Fruit fly (Drosophila melanogaster): Measurements from ENCODE around the gene CG11438.

CG11438 gene

DNA sequence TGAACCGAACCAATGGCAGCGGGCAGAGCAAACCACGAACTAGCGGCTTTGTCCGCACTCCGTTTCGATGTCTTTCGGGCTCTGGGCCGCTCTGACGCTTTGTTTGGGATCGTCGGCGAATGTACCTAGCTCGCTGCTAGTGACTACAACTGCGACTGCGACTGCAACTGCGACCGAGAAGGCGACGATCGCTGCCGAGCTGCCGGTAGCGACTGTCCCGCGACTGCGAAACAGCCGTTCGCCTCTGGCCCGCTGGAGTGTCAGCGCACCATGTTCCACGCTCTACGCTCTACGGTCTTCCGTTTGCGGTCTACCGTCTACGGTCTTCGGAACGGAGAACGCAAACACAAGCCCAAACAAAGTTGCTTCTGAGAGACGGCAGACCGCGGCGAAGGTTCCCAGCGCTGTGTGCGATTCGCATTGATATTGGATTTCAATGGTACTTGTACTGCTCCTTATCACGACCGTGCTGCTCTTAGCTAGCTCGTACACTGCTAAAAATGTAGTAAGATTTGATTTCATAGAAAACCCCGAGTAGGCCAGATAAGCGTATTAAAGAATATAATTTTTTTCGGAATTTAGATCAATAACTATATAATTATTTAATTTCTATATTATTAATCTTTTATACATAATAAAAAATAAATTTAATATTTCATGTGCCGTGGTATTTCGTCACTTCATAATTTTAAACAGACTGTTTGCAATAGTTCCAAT is 4.3 kb upstream of the CG11438 start, which contains the start of gene laza (continued):
- TF ChIP-seq unpg (GFP tag; optimal IDR thresholded peaks at IDR 0.05) (peak; percentile 12), ro (GFP tag; IDR thresholded peaks at IDR 0.05) (no peak), bbx (GFP tag; IDR thresholded peaks at IDR 0.05; ENCODE audit: partially characterized antibody) (no peak), tin (GFP tag; optimal IDR thresholded peaks at IDR 0.05) (no peak), CG5180 (GFP tag; optimal IDR thresholded peaks at IDR 0.05) (peak; percentile 84), zfh1 (GFP tag; IDR thresholded peaks at IDR 0.05) (0 out of 3 replicates have a peak, but pooled peaks have one; percentile 12), CG2712 (tag; optimal IDR thresholded peaks at IDR 0.05) (peak; percentile 15), dmrt99B (tag; optimal IDR thresholded peaks at IDR 0.05) (no peak), Hr3 (GFP tag; optimal IDR thresholded peaks at IDR 0.05) (no peak), Asciz (GFP tag; optimal IDR thresholded peaks at IDR 0.05) (no peak), Oaz (GFP tag; IDR thresholded peaks at IDR 0.05) (no peak), cwo (GFP tag; optimal IDR thresholded peaks at IDR 0.05) (peak; percentile 20), pum (GFP tag; optimal IDR thresholded peaks at IDR 0.05) (no peak), Hr51 (GFP tag; optimal IDR thresholded peaks at IDR 0.05) (peak in 1 of 2 experiments; percentile 31), CG11085 (GFP tag; IDR thresholded peaks at IDR 0.05) (peak; percentile 22; the same call in 1 of the 2 replicates), cg (GFP tag; optimal IDR thresholded peaks at IDR 0.05) (no peak), CG1233 (GFP tag; optimal IDR thresholded peaks at IDR 0.05) (no peak), Usf (GFP tag; optimal IDR thresholded peaks at IDR 0.05) (no peak), CG10267 (tag; optimal IDR thresholded peaks at IDR 0.05) (peak; percentile 6), amos (GFP tag; IDR thresholded peaks at IDR 0.05; ENCODE audit: partially characterized antibody) (peak; percentile 31; the same call in 1 of the 2 replicates), cad (GFP tag; optimal IDR thresholded peaks at IDR 0.05) (no peak), CG17361 (GFP tag; IDR thresholded peaks at IDR 0.05) (0 out of 3 replicates have a peak, but pooled peaks have one; percentile 26), az2 (GFP tag; optimal IDR thresholded peaks at IDR 0.05) (no peak), sob (GFP tag; IDR thresholded peaks at IDR 0.05) (no peak)

- TF ChIP-seq HLH54F (GFP tag; optimal IDR thresholded peaks at IDR 0.05) (no peak), sens (GFP tag) (peak; percentile 41), CG6813 (GFP tag; optimal IDR thresholded peaks at IDR 0.05) (no peak), CG2712 (tag; optimal IDR thresholded peaks at IDR 0.05) (no peak), knrl (GFP tag; IDR thresholded peaks at IDR 0.05; ENCODE audit: partially characterized antibody) (no peak), Hr51 (GFP tag; optimal IDR thresholded peaks at IDR 0.05) (no peak), sd (tag; optimal IDR thresholded peaks at IDR 0.05) (peak; percentile 77), CG15514 (GFP tag; optimal IDR thresholded peaks at IDR 0.05) (no peak), tap (tag; optimal IDR thresholded peaks at IDR 0.05) (no peak), CG9727 (GFP tag; optimal IDR thresholded peaks at IDR 0.05) (peak; percentile 2), CG8388 (GFP tag; optimal IDR thresholded peaks at IDR 0.05) (no peak), Hr3 (GFP tag; optimal IDR thresholded peaks at IDR 0.05) (no peak), kni (GFP tag; optimal IDR thresholded peaks at IDR 0.05) (no peak), CkIIα-i1 (GFP tag; IDR thresholded peaks at IDR 0.05) (no peak), CG12769 (tag; optimal IDR thresholded peaks at IDR 0.05) (peak; percentile 63), Xrp1 (GFP tag; IDR thresholded peaks at IDR 0.05) (0 out of 2 replicates have a peak, but pooled peaks have one; percentile 14), Tbp (GFP tag; optimal IDR thresholded peaks at IDR 0.05) (no peak), CG8359 (GFP tag; optimal IDR thresholded peaks at IDR 0.05; ENCODE audit: borderline replicate concordance) (no peak), grn (GFP tag; optimal IDR thresholded peaks at IDR 0.05) (peak; percentile 7), Med (GFP tag) (peak; percentile 12), hkb (optimal IDR thresholded peaks at IDR 0.05) (no peak), hkb (GFP tag; IDR thresholded peaks at IDR 0.05) (no peak), Dek (tag; optimal IDR thresholded peaks at IDR 0.05) (no peak), CG15479 (GFP tag; optimal IDR thresholded peaks at IDR 0.05) (peak; percentile 6)
Observed at dm6 chr3L:22463412-22463811, 2.0 kb upstream of the CG11438 start.
